Comparison of ENCODE assay signal across 3 worm cellular contexts in the genomic region with DNA sequence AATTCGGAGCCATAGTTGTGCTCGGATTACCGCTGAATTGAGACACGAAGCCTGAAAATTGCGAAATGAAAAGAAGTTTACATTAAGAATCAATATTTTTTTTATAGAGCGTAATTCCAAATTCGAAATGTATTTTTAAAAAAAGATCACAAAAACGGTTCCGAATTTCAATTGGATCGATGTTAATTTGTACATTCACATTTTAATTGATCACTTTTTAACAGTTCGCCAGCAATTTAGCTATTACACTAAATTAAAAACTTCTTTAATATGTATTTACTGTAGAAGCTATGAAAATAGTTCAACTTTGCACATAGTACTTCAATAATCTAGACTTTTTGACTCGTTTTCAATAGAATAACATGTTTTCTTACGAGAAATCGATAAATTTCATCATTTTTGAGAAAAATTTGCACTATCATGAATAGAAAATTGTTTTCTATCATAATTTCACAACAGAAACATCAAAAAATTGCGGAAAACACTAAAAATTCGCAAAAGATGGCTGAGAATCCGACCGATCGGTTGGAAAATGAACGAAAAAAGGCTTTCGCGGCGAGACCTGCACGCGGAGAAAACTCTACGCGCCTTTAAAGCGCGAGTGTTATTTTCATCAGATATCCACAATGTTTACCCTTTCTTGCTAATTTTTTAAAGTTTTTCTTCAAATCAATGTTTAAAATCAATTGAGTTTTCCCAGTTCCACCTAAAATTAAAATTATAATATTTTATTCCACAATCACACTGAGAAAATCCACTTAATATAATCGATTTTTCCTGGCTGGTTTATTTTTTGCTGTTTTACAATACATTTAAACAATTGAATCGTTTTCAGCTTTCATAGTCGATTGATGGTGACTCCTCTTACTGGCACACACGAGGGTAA.
A peak's percentile ranks its signal among the peaks of the same experiment; 100 is the strongest.
TF ChIP-seq lines count a peak whose summit lies in the region.

A gene (minus strand): TSS at position 51 of the 886 bp plus-strand sequence.
A gene (plus strand): TSS at position 836 of the 886 bp plus-strand sequence.

TF ChIP-seq in whole organism, L1 larva, 84 proteins besides CTCF, POLR2A, EP300 and RAD21 (continued from another document):
- no peak for TF ChIP-seq efl-3 (GFP tag; optimal IDR thresholded peaks at IDR 0.05; lab: Kevin White, UChicago)
- TF ChIP-seq lin-35 (GFP tag; optimal IDR thresholded peaks at IDR 0.05; lab: Kevin White, UChicago) = peak; percentile 28 to 60
- TF ChIP-seq sup-37 (GFP tag; optimal IDR thresholded peaks at IDR 0.05; lab: Kevin White, UChicago) = no peak
- no peak for TF ChIP-seq C04F5.9 (tag; optimal IDR thresholded peaks at IDR 0.05; lab: Kevin White, UChicago)
- TF ChIP-seq nhr-237 (tag; optimal IDR thresholded peaks at IDR 0.05; lab: Kevin White, UChicago) = no peak
- no peak for TF ChIP-seq aha-1 (tag; optimal IDR thresholded peaks at IDR 0.05; lab: Kevin White, UChicago)
- TF ChIP-seq snu-23 (GFP tag; optimal IDR thresholded peaks at IDR 0.05; lab: Kevin White, UChicago) = peak; percentile 24
- TF ChIP-seq xbp-1 (tag; optimal IDR thresholded peaks at IDR 0.05; lab: Kevin White, UChicago) = peak; percentile 1
- TF ChIP-seq unc-130 (tag; optimal IDR thresholded peaks at IDR 0.05; lab: Kevin White, UChicago) = no peak
- peak; percentile 33 to 69 for TF ChIP-seq lsy-2 (tag; optimal IDR thresholded peaks at IDR 0.05; lab: Kevin White, UChicago)
- TF ChIP-seq lin-15B (tag; optimal IDR thresholded peaks at IDR 0.05; lab: Kevin White, UChicago) = no peak
- TF ChIP-seq mep-1 (tag; optimal IDR thresholded peaks at IDR 0.05; lab: Kevin White, UChicago) = no peak
- TF ChIP-seq nhr-28 (tag; optimal IDR thresholded peaks at IDR 0.05; lab: Kevin White, UChicago) = no peak
- peak; percentile 51 for TF ChIP-seq blmp-1 (tag; optimal IDR thresholded peaks at IDR 0.05; lab: Kevin White, UChicago)
- peak; percentile 14 to 65 (median 51) for TF ChIP-seq dpl-1 (GFP tag; optimal IDR thresholded peaks at IDR 0.05; lab: Kevin White, UChicago)
- peak; percentile 28 for TF ChIP-seq C16A3.4 (tag; optimal IDR thresholded peaks at IDR 0.05; lab: Kevin White, UChicago)
- TF ChIP-seq ama-1 (optimal IDR thresholded peaks at IDR 0.05; lab: Kevin White, UChicago) = no peak
- TF ChIP-seq mdl-1 (tag; optimal IDR thresholded peaks at IDR 0.05; lab: Kevin White, UChicago) = no peak
- TF ChIP-seq unc-86 (tag; optimal IDR thresholded peaks at IDR 0.05; lab: Kevin White, UChicago) = no peak
- peak; percentile 4 for TF ChIP-seq skn-1 (tag; optimal IDR thresholded peaks at IDR 0.05; lab: Kevin White, UChicago)
- TF ChIP-seq lir-3 (tag; optimal IDR thresholded peaks at IDR 0.05; lab: Kevin White, UChicago; ENCODE audit: poor library complexity) = no peak
- TF ChIP-seq fkh-8 (tag; optimal IDR thresholded peaks at IDR 0.05; lab: Kevin White, UChicago) = no peak
- TF ChIP-seq elt-3 (tag; optimal IDR thresholded peaks at IDR 0.05; lab: Kevin White, UChicago) = peak in 1 of 6 experiments; percentile 17
- no peak for TF ChIP-seq sox-4 (tag; optimal IDR thresholded peaks at IDR 0.05; lab: Kevin White, UChicago)
- no peak for TF ChIP-seq grh-1 (GFP tag; IDR thresholded peaks at IDR 0.05; lab: Robert Waterston, UW)
- TF ChIP-seq elt-2 (tag; optimal IDR thresholded peaks at IDR 0.05; lab: Kevin White, UChicago) = no peak
- no peak for TF ChIP-seq pqm-1 (tag; optimal IDR thresholded peaks at IDR 0.05; lab: Kevin White, UChicago)
- no peak for TF ChIP-seq swsn-7 (tag; optimal IDR thresholded peaks at IDR 0.05; lab: Kevin White, UChicago)
- no peak for TF ChIP-seq zip-4 (GFP tag; optimal IDR thresholded peaks at IDR 0.05; lab: Kevin White, UChicago)
- TF ChIP-seq irx-1 (tag; optimal IDR thresholded peaks at IDR 0.05; lab: Kevin White, UChicago) = no peak
- TF ChIP-seq ces-1 (GFP tag; optimal IDR thresholded peaks at IDR 0.05; lab: Kevin White, UChicago) = no peak
- no peak for TF ChIP-seq nhr-90 (tag; optimal IDR thresholded peaks at IDR 0.05; lab: Kevin White, UChicago; ENCODE audit: poor library complexity)
- TF ChIP-seq unc-30 (tag; optimal IDR thresholded peaks at IDR 0.05; lab: Kevin White, UChicago) = no peak
- TF ChIP-seq hlh-4 (tag; optimal IDR thresholded peaks at IDR 0.05; lab: Kevin White, UChicago) = no peak

TF ChIP-seq in whole organism, L3 larva, 47 proteins besides CTCF, POLR2A, EP300 and RAD21 (continued from another document):
- TF ChIP-seq fos-1 (tag; optimal IDR thresholded peaks at IDR 0.05; lab: Kevin White, UChicago) = no peak
- no peak for TF ChIP-seq ceh-9 (tag; optimal IDR thresholded peaks at IDR 0.05; lab: Kevin White, UChicago)
- no peak for TF ChIP-seq mdl-1 (tag; optimal IDR thresholded peaks at IDR 0.05; lab: Kevin White, UChicago)

TF ChIP-seq in whole organism, L4 larva, 104 proteins besides CTCF, POLR2A, EP300 and RAD21 (continued from another document):
- TF ChIP-seq zfp-2 (tag; optimal IDR thresholded peaks at IDR 0.05; lab: Kevin White, UChicago) (no peak), arid-1 (GFP tag; conservative IDR thresholded peaks at IDR 0.05; lab: Robert Waterston, UW) (no peak), hlh-30 (tag; optimal IDR thresholded peaks at IDR 0.05; lab: Kevin White, UChicago; ENCODE audit: insufficient read depth) (peak; percentile 41), saeg-2 (GFP tag; IDR thresholded peaks at IDR 0.05; lab: Robert Waterston, UW) (no peak), spr-1 (tag; optimal IDR thresholded peaks at IDR 0.05; lab: Kevin White, UChicago) (no peak), zip-11 (GFP tag; IDR thresholded peaks at IDR 0.05; lab: Robert Waterston, UW) (no peak), mes-2 (tag; optimal IDR thresholded peaks at IDR 0.05; lab: Kevin White, UChicago; ENCODE audit: poor library complexity, severe bottlenecking) (no peak), nhr-41 (GFP tag; IDR thresholded peaks at IDR 0.05; lab: Robert Waterston, UW) (no peak), dmd-6 (GFP tag; IDR thresholded peaks at IDR 0.05; lab: Robert Waterston, UW) (no peak), ceh-32 (tag; optimal IDR thresholded peaks at IDR 0.05; lab: Kevin White, UChicago; ENCODE audit: poor library complexity) (no peak), snpc-4 (tag; optimal IDR thresholded peaks at IDR 0.05; lab: Kevin White, UChicago) (no peak), lin-29 (GFP tag; IDR thresholded peaks at IDR 0.05; lab: Robert Waterston, UW) (no peak), mdl-1 (tag; optimal IDR thresholded peaks at IDR 0.05; lab: Kevin White, UChicago) (no peak), dpl-1 (GFP tag; optimal IDR thresholded peaks at IDR 0.05; lab: Kevin White, UChicago) (peak; percentile 61), Y48G9A.11 (GFP tag; IDR thresholded peaks at IDR 0.05; lab: Robert Waterston, UW) (no peak), daf-16 (GFP tag; optimal IDR thresholded peaks at IDR 0.05; lab: Kevin White, UChicago) (no peak), daf-16 (tag; optimal IDR thresholded peaks at IDR 0.05; lab: Kevin White, UChicago) (peak; percentile 40), nhr-42 (GFP tag; IDR thresholded peaks at IDR 0.05; lab: Robert Waterston, UW) (no peak), lin-15B (tag; optimal IDR thresholded peaks at IDR 0.05; lab: Kevin White, UChicago) (no peak), pha-4 (GFP tag; IDR thresholded peaks at IDR 0.05; lab: Robert Waterston, UW) (no peak), pha-4 (tag; optimal IDR thresholded peaks at IDR 0.05; lab: Kevin White, UChicago) (no peak), dve-1 (tag; optimal IDR thresholded peaks at IDR 0.05; lab: Kevin White, UChicago; ENCODE audit: insufficient read depth) (peak; percentile 11), mxl-2 (GFP tag; conservative IDR thresholded peaks at IDR 0.05; lab: Robert Waterston, UW) (no peak), lim-7 (GFP tag; IDR thresholded peaks at IDR 0.05; lab: Robert Waterston, UW) (no peak), ama-1 (optimal IDR thresholded peaks at IDR 0.05; lab: Kevin White, UChicago) (peak; percentile 14), aha-1 (tag; lab: Kevin White, UChicago) (no peak), ceh-82 (tag; optimal IDR thresholded peaks at IDR 0.05; lab: Kevin White, UChicago) (no peak), fos-1 (tag; optimal IDR thresholded peaks at IDR 0.05; lab: Kevin White, UChicago) (no peak), aly-2 (tag; optimal IDR thresholded peaks at IDR 0.05; lab: Kevin White, UChicago) (no peak), lsy-2 (tag; optimal IDR thresholded peaks at IDR 0.05; lab: Kevin White, UChicago) (peak in 1 of 2 experiments; percentile 65), duxl-1 (tag; optimal IDR thresholded peaks at IDR 0.05; lab: Kevin White, UChicago; ENCODE audit: poor library complexity) (no peak)
TF ChIP-seq in whole organism, L4 larva: peak in this region for 6.
